Fruit fly (Drosophila melanogaster): ENCODE results near the gene Nmdmc.

Gene Nmdmc

DNA sequence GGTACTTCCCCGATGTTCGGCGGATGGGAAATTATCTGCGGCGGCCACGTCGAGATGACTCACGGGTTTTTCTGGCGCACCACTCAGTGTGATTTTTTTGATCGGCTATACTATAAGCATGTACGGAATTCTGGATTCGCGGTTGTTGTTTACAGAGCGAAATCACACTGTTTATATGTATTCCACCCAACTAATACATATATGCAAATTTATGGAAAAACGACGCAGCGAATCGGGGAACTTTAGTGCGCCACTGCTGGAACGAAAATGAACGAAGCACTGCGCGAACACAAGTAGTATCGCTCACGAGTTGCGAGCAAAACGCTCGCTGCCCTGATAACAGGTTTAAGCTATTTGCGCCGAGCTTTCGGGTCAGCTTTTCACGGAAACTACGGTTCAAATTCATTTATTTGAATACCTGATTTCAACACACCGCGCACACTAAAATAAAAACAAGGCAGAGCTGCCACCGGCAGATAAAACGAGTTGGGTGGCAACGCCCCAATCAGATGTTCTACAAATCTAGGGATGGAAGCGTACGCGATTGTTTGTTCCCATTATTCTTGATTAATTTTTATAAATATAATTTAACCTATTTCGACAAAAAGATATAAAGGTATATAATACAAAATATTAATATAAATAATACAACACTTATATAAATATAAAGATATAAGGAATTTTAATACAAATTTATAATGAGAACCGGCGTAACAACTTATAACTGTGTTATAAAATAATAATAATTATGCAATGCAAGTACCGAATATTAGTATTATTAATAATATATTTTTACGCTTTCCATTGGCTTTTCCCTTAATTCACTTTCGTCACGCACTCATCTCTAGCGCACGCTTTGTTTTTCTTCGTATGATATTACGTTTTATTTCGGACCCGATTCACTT, 2.5 kb downstream of the Nmdmc start, which contains the start of gene Rel (continued):
- peak; percentile 11 for TF ChIP-seq CG2875 (GFP tag; optimal IDR thresholded peaks at IDR 0.05)
- TF ChIP-seq CG7987 (GFP tag; optimal IDR thresholded peaks at IDR 0.05) = peak; percentile 31
- peak; percentile 49 for TF ChIP-seq sqz (GFP tag; optimal IDR thresholded peaks at IDR 0.05)
- peak; percentile 54 for TF ChIP-seq CG12299 (tag; optimal IDR thresholded peaks at IDR 0.05)
- no peak for TF ChIP-seq CG3847 (GFP tag; IDR thresholded peaks at IDR 0.05)
- TF ChIP-seq CG10543 (GFP tag; optimal IDR thresholded peaks at IDR 0.05) = peak; percentile 98
- TF ChIP-seq CG4404 (GFP tag; IDR thresholded peaks at IDR 0.05) = no peak
- TF ChIP-seq fd3F (GFP tag; optimal IDR thresholded peaks at IDR 0.05) = peak; percentile 56
- TF ChIP-seq CG17385 (GFP tag; optimal IDR thresholded peaks at IDR 0.05) = peak; percentile 57
- TF ChIP-seq bcd (GFP tag; optimal IDR thresholded peaks at IDR 0.05) = peak; percentile 59
- peak; percentile 67 for TF ChIP-seq fd96Cb (tag; optimal IDR thresholded peaks at IDR 0.05)
- TF ChIP-seq Usf (GFP tag; optimal IDR thresholded peaks at IDR 0.05) = peak; percentile 57
- TF ChIP-seq run (tag; optimal IDR thresholded peaks at IDR 0.05) = peak; percentile 9
- peak; percentile 45 for TF ChIP-seq scrt (GFP tag; optimal IDR thresholded peaks at IDR 0.05)
- peak; percentile 70 for TF ChIP-seq Dek (tag; optimal IDR thresholded peaks at IDR 0.05)
- no peak for TF ChIP-seq kah (GFP tag; optimal IDR thresholded peaks at IDR 0.05)
- peak; percentile 39 for TF ChIP-seq CG8290 (GFP tag; optimal IDR thresholded peaks at IDR 0.05)
- peak in 1 of 2 experiments; percentile 68 for TF ChIP-seq CG8290 (tag; optimal IDR thresholded peaks at IDR 0.05)
- TF ChIP-seq ftz-f1 (GFP tag; optimal IDR thresholded peaks at IDR 0.05) = peak; percentile 56
- peak; percentile 74 for TF ChIP-seq CG10267 (tag; optimal IDR thresholded peaks at IDR 0.05)
- TF ChIP-seq crp (GFP tag; optimal IDR thresholded peaks at IDR 0.05) = peak; percentile 32 to 89
- peak; percentile 73 for TF ChIP-seq CG7556 (GFP tag; optimal IDR thresholded peaks at IDR 0.05)
- peak; percentile 82 for TF ChIP-seq CG7839 (tag; optimal IDR thresholded peaks at IDR 0.05)
- no peak for TF ChIP-seq z (GFP tag; IDR thresholded peaks at IDR 0.05)
- no peak for TF ChIP-seq NC2α (GFP tag; optimal IDR thresholded peaks at IDR 0.05)
- peak; percentile 33 for TF ChIP-seq CG2116 (GFP tag; optimal IDR thresholded peaks at IDR 0.05)
- TF ChIP-seq CG17328 (GFP tag; IDR thresholded peaks at IDR 0.05) = no peak
- TF ChIP-seq tin (GFP tag; optimal IDR thresholded peaks at IDR 0.05) = peak; percentile 63
- TF ChIP-seq tup (GFP tag; optimal IDR thresholded peaks at IDR 0.05) = no peak
- peak; percentile 41 for TF ChIP-seq Fer1 (GFP tag; optimal IDR thresholded peaks at IDR 0.05)
- TF ChIP-seq vvl (GFP tag; IDR thresholded peaks at IDR 0.05) = no peak
- TF ChIP-seq CG15601 (tag; optimal IDR thresholded peaks at IDR 0.05) = peak; percentile 77
- TF ChIP-seq CG6765 (GFP tag; optimal IDR thresholded peaks at IDR 0.05) = peak; percentile 26
- peak; percentile 59 for TF ChIP-seq zen (tag; optimal IDR thresholded peaks at IDR 0.05)
- TF ChIP-seq CG6683 (GFP tag; optimal IDR thresholded peaks at IDR 0.05) = peak; percentile 5
- TF ChIP-seq Taf1 (GFP tag; IDR thresholded peaks at IDR 0.05) = no peak
- TF ChIP-seq MBD-R2 (GFP tag; IDR thresholded peaks at IDR 0.05) = no peak
- no peak for TF ChIP-seq dan (GFP tag; IDR thresholded peaks at IDR 0.05)
- TF ChIP-seq lmd (GFP tag; IDR thresholded peaks at IDR 0.05) = no peak
- TF ChIP-seq CG6791 (GFP tag; IDR thresholded peaks at IDR 0.05; ENCODE audit: partially characterized antibody) = no peak
- TF ChIP-seq fd64A (GFP tag; optimal IDR thresholded peaks at IDR 0.05) = no peak
- no peak for TF ChIP-seq CG17568 (GFP tag; optimal IDR thresholded peaks at IDR 0.05)
- TF ChIP-seq CG8924 (tag; optimal IDR thresholded peaks at IDR 0.05) = peak; percentile 87
- TF ChIP-seq CG6272 (GFP tag; IDR thresholded peaks at IDR 0.05) = 0 out of 2 replicates have a peak, but pooled peaks have one; percentile 44
- peak in 1 of 2 experiments; percentile 23 for TF ChIP-seq Pdp1 (GFP tag; optimal IDR thresholded peaks at IDR 0.05)
- TF ChIP-seq eyg (GFP tag; optimal IDR thresholded peaks at IDR 0.05) = peak; percentile 13
- no peak for TF ChIP-seq br (optimal IDR thresholded peaks at IDR 0.05)
- TF ChIP-seq tio (GFP tag; optimal IDR thresholded peaks at IDR 0.05) = peak; percentile 43
- peak; percentile 56 for TF ChIP-seq Six4 (GFP tag; optimal IDR thresholded peaks at IDR 0.05)

Measured in whole organism, embryonic.